Fruit fly (Drosophila melanogaster) whole organism, embryonic: ENCODE measurements around the gene BCL7-like.

ENCODE experiments used
- CG10959 ChIP-seq: fragments of 200-800 bp; sonication (Bioruptor generic); IDR thresholded peaks from 2 replicates; pipeline ENCODE4 v1.3.6; 2022; ENCODE audit warnings: missing biosample characterization, missing genetic modification characterization
- CG11398 ChIP-seq: fragments of 200-800 bp; sonication (Bioruptor generic); optimal IDR thresholded peaks from 2 replicates; lab custom pipeline; 2016; ENCODE audit warnings: missing biosample characterization, missing genetic modification characterization
- CG12659 ChIP-seq: fragments of 200-800 bp; sonication (Bioruptor generic); optimal IDR thresholded peaks from 3 replicates; lab custom pipeline; 2017; ENCODE audit warnings: mild to moderate bottlenecking, missing biosample characterization, missing genetic modification reagents, missing genetic modification characterization
- CG13123 ChIP-seq: fragments of 200-800 bp; sonication (Bioruptor generic); optimal IDR thresholded peaks from 2 replicates; lab custom pipeline; 2016; ENCODE audit warnings: missing biosample characterization, missing genetic modification characterization
- CG14860 ChIP-seq: fragments of 200-800 bp; sonication (Bioruptor generic); IDR thresholded peaks from 3 replicates; pipeline ENCODE4 v1.3.6; 2022; ENCODE audit warnings: missing biosample characterization, missing genetic modification characterization; ENCODE audit not compliant: partially characterized antibody
- CG18476 ChIP-seq: fragments of 200-800 bp; sonication (Bioruptor generic); optimal IDR thresholded peaks from 2 replicates; lab custom pipeline; 2016; ENCODE audit warnings: missing biosample characterization, mild to moderate bottlenecking, missing genetic modification characterization
- CG18619 ChIP-seq: fragments of 200-800 bp; sonication (Bioruptor generic); optimal IDR thresholded peaks from 3 replicates; lab custom pipeline; 2017; ENCODE audit warnings: missing biosample characterization, mild to moderate bottlenecking, missing genetic modification characterization
- CG2116 ChIP-seq: fragments of 200-800 bp; sonication (Bioruptor generic); optimal IDR thresholded peaks from 3 replicates; lab custom pipeline; 2018; ENCODE audit warnings: missing biosample characterization, mild to moderate bottlenecking, missing genetic modification characterization
- CG3995 ChIP-seq: fragments of 200-800 bp; sonication (Bioruptor generic); optimal IDR thresholded peaks from 3 replicates; lab custom pipeline; 2016; ENCODE audit warnings: missing biosample characterization, missing genetic modification characterization
- CG4328 ChIP-seq: fragments of 200-800 bp; sonication (Bioruptor generic); optimal IDR thresholded peaks from 3 replicates; lab custom pipeline; 2017; ENCODE audit warnings: missing biosample characterization, missing genetic modification reagents, missing genetic modification characterization
- CG5953 ChIP-seq: fragments of 200-800 bp; sonication (Bioruptor generic); IDR thresholded peaks from 2 replicates; pipeline ENCODE4 v1.3.6; 2022; ENCODE audit warnings: missing biosample characterization, missing genetic modification characterization
- CG8281 ChIP-seq: fragments of 200-800 bp; sonication (Bioruptor generic); optimal IDR thresholded peaks from 2 replicates; lab custom pipeline; 2018; ENCODE audit warnings: missing biosample characterization, mild to moderate bottlenecking, missing genetic modification characterization, moderate library complexity
- CG8359 ChIP-seq: fragments of 200-800 bp; sonication (Bioruptor generic); optimal IDR thresholded peaks from 2 replicates; lab custom pipeline; 2017; ENCODE audit warnings: missing biosample characterization, mild to moderate bottlenecking, missing genetic modification characterization, borderline replicate concordance
- CG8924 ChIP-seq: fragments of 200-800 bp; optimal IDR thresholded peaks from 3 replicates; lab custom pipeline; 2019; ENCODE audit warnings: missing biosample characterization, mild to moderate bottlenecking, missing genetic modification characterization, moderate library complexity
- CG9797 ChIP-seq: fragments of 200-800 bp; sonication (Bioruptor generic); optimal IDR thresholded peaks from 3 replicates; lab custom pipeline; 2018; ENCODE audit warnings: missing biosample characterization, mild to moderate bottlenecking, missing genetic modification characterization
- Chrac-16 ChIP-seq: fragments of 200-800 bp; sonication (Bioruptor generic); optimal IDR thresholded peaks from 3 replicates; lab custom pipeline; 2016; ENCODE audit warnings: missing biosample characterization, missing genetic modification characterization
- Dad ChIP-seq: fragments of 200-800 bp; sonication (Bioruptor generic); optimal IDR thresholded peaks from 3 replicates; lab custom pipeline; 2016; ENCODE audit warnings: missing biosample characterization, missing genetic modification characterization
- Dip2 ChIP-seq: fragments of 200-800 bp; sonication (Bioruptor generic); IDR thresholded peaks from 2 replicates; pipeline ENCODE4 v1.3.6; 2022; ENCODE audit warnings: missing biosample characterization, missing genetic modification characterization
- Dref ChIP-seq: fragments of 200-800 bp; sonication (Bioruptor generic); IDR thresholded peaks from 2 replicates; pipeline ENCODE4 v1.3.6; 2022; ENCODE audit warnings: missing biosample characterization, missing genetic modification characterization
- Ets65A ChIP-seq: fragments of 200-800 bp; sonication (Bioruptor generic); peaks from one replicate; lab custom pipeline; 2016; ENCODE audit warnings: missing biosample characterization, missing genetic modification characterization
- HLHmδ ChIP-seq: fragments of 200-800 bp; sonication (Bioruptor generic); optimal IDR thresholded peaks from 2 replicates; lab custom pipeline; 2018; ENCODE audit warnings: missing biosample characterization, mild to moderate bottlenecking, missing genetic modification characterization, moderate library complexity
- HmgD ChIP-seq: fragments of 200-800 bp; sonication (Bioruptor generic); optimal IDR thresholded peaks from 3 replicates; lab custom pipeline; 2016; ENCODE audit warnings: missing biosample characterization, missing genetic modification characterization
- Hr51 ChIP-seq, 2 experiments: fragments of 200-800 bp; sonication (Bioruptor generic); optimal IDR thresholded peaks; 2 replicates in 1 of 2; 3 replicates in 1 of 2; lab custom pipeline; 2016 to 2018; ENCODE audit warnings: missing biosample characterization in 2 of 2, missing genetic modification characterization in 2 of 2, mild to moderate bottlenecking in 1 of 2, moderate library complexity in 1 of 2
- NFAT ChIP-seq: fragments of 200-800 bp; sonication (Bioruptor generic); IDR thresholded peaks from 2 replicates; pipeline ENCODE4 v1.3.6; 2022; ENCODE audit warnings: missing biosample characterization, missing genetic modification characterization
- Ptx1 ChIP-seq: fragments of 200-800 bp; sonication (Bioruptor generic); IDR thresholded peaks from 2 replicates; pipeline ENCODE4 v1.3.6; 2022; ENCODE audit warnings: missing biosample characterization, missing genetic modification characterization
- Spps ChIP-seq: fragments of 200-800 bp; sonication (Bioruptor generic); optimal IDR thresholded peaks from 2 replicates; lab custom pipeline; 2018; ENCODE audit warnings: missing biosample characterization, mild to moderate bottlenecking, missing genetic modification characterization
- Usf ChIP-seq: fragments of 200-800 bp; sonication (Bioruptor generic); optimal IDR thresholded peaks from 2 replicates; lab custom pipeline; 2017; ENCODE audit warnings: missing genotype, missing biosample characterization, missing genetic modification characterization
- YL-1 ChIP-seq: fragments of 200-800 bp; sonication (Bioruptor generic); optimal IDR thresholded peaks from 3 replicates; lab custom pipeline; 2017; ENCODE audit warnings: missing biosample characterization, mild to moderate bottlenecking, missing genetic modification characterization
- ap ChIP-seq: fragments of 200-800 bp; sonication (Bioruptor generic); IDR thresholded peaks from 2 replicates; pipeline ENCODE4 v1.3.6; 2022; ENCODE audit warnings: missing biosample characterization, missing genetic modification characterization
- bab2 ChIP-seq: fragments of 200-800 bp; sonication (Bioruptor generic); optimal IDR thresholded peaks from 2 replicates; lab custom pipeline; 2016; ENCODE audit warnings: missing biosample characterization, missing genetic modification characterization
- dan ChIP-seq: fragments of 200-800 bp; sonication (Bioruptor generic); IDR thresholded peaks from 2 replicates; pipeline ENCODE4 v1.3.6; 2022; ENCODE audit warnings: missing biosample characterization, missing genetic modification characterization
- ewg ChIP-seq: fragments of 200-800 bp; sonication (Bioruptor generic); optimal IDR thresholded peaks from 3 replicates; lab custom pipeline; 2017; ENCODE audit warnings: mild to moderate bottlenecking, missing biosample characterization, missing genetic modification reagents, missing genetic modification characterization
- exex ChIP-seq: fragments of 200-800 bp; sonication (Bioruptor generic); optimal IDR thresholded peaks from 4 replicates; lab custom pipeline; 2018; ENCODE audit warnings: missing biosample characterization, mild to moderate bottlenecking, missing genetic modification characterization, moderate library complexity
- ftz-f1 ChIP-seq: fragments of 200-800 bp; sonication (Bioruptor generic); optimal IDR thresholded peaks from 2 replicates; lab custom pipeline; 2016; ENCODE audit warnings: missing biosample characterization, missing genetic modification characterization
- gsb ChIP-seq: fragments of 200-800 bp; sonication (Bioruptor generic); IDR thresholded peaks from 2 replicates; pipeline ENCODE4 v1.3.6; 2022; ENCODE audit warnings: missing biosample characterization, missing genetic modification characterization
- hb ChIP-seq: fragments of 200-800 bp; sonication (Bioruptor generic); IDR thresholded peaks from 3 replicates; pipeline ENCODE4 v1.3.6; 2022; ENCODE audit warnings: missing biosample characterization, missing genetic modification characterization; ENCODE audit not compliant: partially characterized antibody
- insv ChIP-seq, 2 experiments: fragments of 200-800 bp; sonication (Bioruptor generic); optimal IDR thresholded peaks; 3 replicates each; lab custom pipeline; 2016 to 2018; ENCODE audit warnings: missing biosample characterization in 2 of 2, missing genetic modification characterization in 2 of 2
- ken ChIP-seq: fragments of 200-800 bp; sonication (Bioruptor generic); IDR thresholded peaks from 3 replicates; pipeline ENCODE4 v1.3.6; 2022; ENCODE audit warnings: missing biosample characterization, missing genetic modification characterization
- lmd ChIP-seq: fragments of 200-800 bp; sonication (Bioruptor generic); IDR thresholded peaks from 2 replicates; pipeline ENCODE4 v1.3.6; 2022; ENCODE audit warnings: missing biosample characterization, missing genetic modification characterization
- lov ChIP-seq, 2 experiments: fragments of 200-800 bp in 1 of 2; fragments of >200 bp in 1 of 2; sonication (Bioruptor generic) in 1 of 2; IDR thresholded peaks in 1 of 2; optimal IDR thresholded peaks in 1 of 2; 2 replicates in 1 of 2; 3 replicates in 1 of 2; pipeline versions ENCODE4 v1.3.6 to Lab custom; 2017 to 2022; ENCODE audit warnings: missing biosample characterization in 1 of 2, missing genetic modification characterization in 1 of 2
- mld ChIP-seq: fragments of 200-800 bp; sonication (Bioruptor generic); IDR thresholded peaks from 3 replicates; pipeline ENCODE4 v1.3.6; 2022; ENCODE audit warnings: missing biosample characterization, missing genetic modification characterization; ENCODE audit not compliant: partially characterized antibody
- pho ChIP-seq: fragments of 200-800 bp; sonication (Bioruptor generic); optimal IDR thresholded peaks from 2 replicates; lab custom pipeline; 2016; ENCODE audit warnings: missing biosample characterization, missing genetic modification characterization
- psq ChIP-seq: fragments of 200-800 bp; sonication (Bioruptor generic); optimal IDR thresholded peaks from 2 replicates; lab custom pipeline; 2017; ENCODE audit warnings: missing biosample characterization, missing genetic modification characterization
- repo ChIP-seq: fragments of 200-800 bp; sonication (Bioruptor generic); optimal IDR thresholded peaks from 2 replicates; lab custom pipeline; 2016; ENCODE audit warnings: missing biosample characterization, missing genetic modification characterization
- row ChIP-seq: fragments of 200-800 bp; sonication (Bioruptor generic); IDR thresholded peaks from 3 replicates; pipeline ENCODE4 v1.3.6; 2022; ENCODE audit warnings: missing biosample characterization, missing genetic modification characterization
- seq ChIP-seq: fragments of 200-800 bp; sonication (Bioruptor generic); IDR thresholded peaks from 2 replicates; pipeline ENCODE4 v1.3.6; 2022; ENCODE audit warnings: missing biosample characterization, missing genetic modification characterization
- slp2 ChIP-seq: fragments of 200-800 bp; sonication (Bioruptor generic); optimal IDR thresholded peaks from 2 replicates; lab custom pipeline; 2016; ENCODE audit warnings: missing biosample characterization, missing genetic modification characterization
- so ChIP-seq: fragments of 200-800 bp; sonication (Bioruptor generic); IDR thresholded peaks from 3 replicates; pipeline ENCODE4 v1.3.6; 2022; ENCODE audit warnings: missing biosample characterization, missing genetic modification characterization
- stc ChIP-seq: fragments of 200-800 bp; sonication (Bioruptor generic); IDR thresholded peaks from 2 replicates; pipeline ENCODE4 v1.3.6; 2022; ENCODE audit warnings: missing biosample characterization, missing genetic modification characterization
- wdn ChIP-seq: fragments of 200-800 bp; sonication (Bioruptor generic); IDR thresholded peaks from 2 replicates; pipeline ENCODE4 v1.3.6; 2022; ENCODE audit warnings: missing biosample characterization, missing genetic modification characterization

Gene BCL7-like

DNA sequence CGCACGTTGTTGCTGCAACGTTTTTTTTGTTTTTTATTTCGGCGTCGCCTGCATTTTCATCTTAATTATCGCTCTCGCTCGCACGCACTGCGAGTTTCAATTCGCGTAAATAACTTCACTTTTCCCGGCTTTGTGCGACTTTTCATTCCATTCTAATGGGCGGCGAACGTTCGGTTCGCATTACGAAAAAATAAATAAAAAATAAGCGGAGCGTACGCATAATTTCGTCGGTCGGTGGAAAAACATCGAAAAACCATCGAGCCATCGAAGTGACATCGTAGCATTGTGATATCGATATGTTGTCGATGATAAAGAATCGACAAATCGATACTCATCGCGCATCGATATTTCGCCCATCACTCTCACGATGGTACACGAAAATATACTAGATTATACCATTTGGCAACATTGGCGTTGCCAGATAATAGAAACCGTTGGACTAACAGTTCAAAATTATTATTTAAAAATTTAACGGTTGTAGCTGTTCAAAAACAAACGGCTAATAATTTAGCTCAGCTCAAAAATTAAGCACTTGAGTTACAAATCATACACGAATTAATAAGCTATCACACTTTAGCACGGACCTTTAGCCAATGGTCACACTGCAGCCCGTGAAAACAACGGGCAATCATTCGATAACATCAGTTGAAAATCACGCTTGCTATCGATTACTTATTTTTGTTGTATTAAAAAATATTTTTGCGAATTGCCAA lies at the start of gene BCL7-like, which contains the start of gene Zdhhc8 (continued):
- TF ChIP-seq bab2 (GFP tag; lab: Kevin White, UChicago) (peak; percentile 39), gsb (peak; percentile 27; the same call in 1 of the 2 replicates), CG12659 (GFP tag; lab: Kevin White, UChicago) (peak; percentile 78), dan (GFP tag; lab: Robert Waterston, UW) (no peak), wdn (no peak), row (GFP tag; lab: Robert Waterston, UW) (peak; percentile 69), HmgD (no peak), repo (GFP tag; lab: Kevin White, UChicago) (no peak), insv (GFP tag; optimal IDR thresholded peaks at IDR 0.05; lab: Kevin White, UChicago) (no peak), seq (GFP tag; lab: Robert Waterston, UW) (no peak), HLHmδ (no peak), psq (GFP tag; lab: Kevin White, UChicago) (no peak), pho (GFP tag; lab: Kevin White, UChicago) (peak; percentile 14), ewg (GFP tag; lab: Kevin White, UChicago) (no peak), ftz-f1 (GFP tag; lab: Kevin White, UChicago) (no peak), CG2116 (GFP tag; lab: Kevin White, UChicago) (peak; percentile 87), slp2 (GFP tag; lab: Kevin White, UChicago) (no peak), CG10959 (GFP tag; lab: Robert Waterston, UW) (no peak), mld (GFP tag; lab: Robert Waterston, UW) (peak; percentile 97), CG18476 (no peak), Spps (tag; lab: Kevin White, UChicago) (no peak), ap (no peak), Ets65A (peak; percentile 94), CG5953 (GFP tag; lab: Robert Waterston, UW) (no peak), Dip2 (GFP tag; lab: Robert Waterston, UW) (no peak), CG14860 (GFP tag; lab: Robert Waterston, UW) (peak; percentile 98), lov (optimal IDR thresholded peaks at IDR 0.05; lab: Kevin White, UChicago) (no peak), lov (GFP tag; IDR thresholded peaks at IDR 0.05; lab: Robert Waterston, UW) (no peak), CG8281 (tag; lab: Kevin White, UChicago) (no peak), CG8924 (tag; lab: Kevin White, UChicago) (peak; percentile 53), exex (no peak), hb (GFP tag; lab: Robert Waterston, UW) (peak; percentile 99), YL-1 (GFP tag; lab: Kevin White, UChicago) (peak; percentile 48), Chrac-16 (GFP tag; lab: Kevin White, UChicago) (peak; percentile 54), CG4328 (GFP tag; lab: Kevin White, UChicago) (no peak), Hr51 (GFP tag; optimal IDR thresholded peaks at IDR 0.05; lab: Kevin White, UChicago) (peak; percentile 27 to 34), NFAT (no peak), CG8359 (GFP tag; lab: Kevin White, UChicago) (no peak), ken (GFP tag; lab: Robert Waterston, UW) (0 out of 3 replicates have a peak, but pooled peaks have one; percentile 20), Ptx1 (GFP tag; lab: Robert Waterston, UW) (peak; percentile 59; the same call in 1 of the 2 replicates), CG18619 (GFP tag; lab: Kevin White, UChicago) (no peak), lmd (GFP tag; lab: Robert Waterston, UW) (peak; percentile 35; the same call in 1 of the 2 replicates), stc (GFP tag; lab: Robert Waterston, UW) (no peak), Usf (GFP tag; lab: Kevin White, UChicago) (no peak), CG11398 (GFP tag; lab: Kevin White, UChicago) (no peak), CG13123 (GFP tag; lab: Kevin White, UChicago) (peak; percentile 32), Dref (GFP tag; lab: Robert Waterston, UW) (peak; percentile 96), CG3995 (GFP tag; lab: Kevin White, UChicago) (peak; percentile 76), Dad (GFP tag; lab: Kevin White, UChicago) (no peak), CG9797 (GFP tag; lab: Kevin White, UChicago) (peak; percentile 92), so (GFP tag; lab: Robert Waterston, UW) (no peak)
